Worm (Caenorhabditis elegans) whole organism, L2 larva: ENCODE data around the gene twk-17.

ENCODE experiments used
- ama-1 ChIP-seq: fragments of 150-350 bp; optimal IDR thresholded peaks from 2 replicates; lab custom pipeline; 2018; ENCODE audit warnings: inconsistent platforms
- crh-2 ChIP-seq: sonication (generic microtip); optimal IDR thresholded peaks from 2 replicates; lab custom pipeline; 2017; ENCODE audit warnings: missing biosample characterization, missing genetic modification characterization
- egl-27 ChIP-seq: sonication (generic microtip); optimal IDR thresholded peaks from 3 replicates; lab custom pipeline; 2017; ENCODE audit warnings: missing biosample characterization, missing genetic modification reagents, missing genetic modification characterization
- elt-3 ChIP-seq: sonication (generic microtip); optimal IDR thresholded peaks from 2 replicates; lab custom pipeline; 2017; ENCODE audit warnings: missing biosample characterization, missing genetic modification characterization
- mdl-1 ChIP-seq, 2 experiments: fragments of 150-350 bp in 1 of 2; sonication (generic microtip) in 1 of 2; optimal IDR thresholded peaks; 2 replicates each; lab custom pipeline; 2017; ENCODE audit warnings: missing biosample characterization in 2 of 2, missing genetic modification characterization in 2 of 2
- nhr-11 ChIP-seq: fragments of 150-350 bp; optimal IDR thresholded peaks from 2 replicates; lab custom pipeline; 2014; ENCODE audit warnings: missing biosample characterization, missing genetic modification characterization
- nhr-12 ChIP-seq: fragments of 150-350 bp; optimal IDR thresholded peaks from 2 replicates; lab custom pipeline; 2014; ENCODE audit warnings: missing biosample characterization, missing genetic modification characterization
- nhr-21 ChIP-seq: fragments of 150-350 bp; optimal IDR thresholded peaks from 2 replicates; lab custom pipeline; 2014; ENCODE audit warnings: missing biosample characterization, missing genetic modification characterization
- nhr-6 ChIP-seq: fragments of 150-350 bp; optimal IDR thresholded peaks from 2 replicates; lab custom pipeline; 2014; ENCODE audit warnings: missing biosample characterization, missing genetic modification characterization
- unc-39 ChIP-seq: fragments of 150-350 bp; optimal IDR thresholded peaks from 2 replicates; lab custom pipeline; 2014; ENCODE audit warnings: missing biosample characterization, missing genetic modification characterization
- unc-62 ChIP-seq: fragments of 150-350 bp; optimal IDR thresholded peaks from 2 replicates; lab custom pipeline; 2014; ENCODE audit warnings: missing biosample characterization, missing genetic modification reagents, missing genetic modification characterization
- ztf-4 ChIP-seq: fragments of 150-350 bp; optimal IDR thresholded peaks from 2 replicates; lab custom pipeline; 2014; ENCODE audit warnings: missing biosample characterization, missing genetic modification characterization

DNA sequence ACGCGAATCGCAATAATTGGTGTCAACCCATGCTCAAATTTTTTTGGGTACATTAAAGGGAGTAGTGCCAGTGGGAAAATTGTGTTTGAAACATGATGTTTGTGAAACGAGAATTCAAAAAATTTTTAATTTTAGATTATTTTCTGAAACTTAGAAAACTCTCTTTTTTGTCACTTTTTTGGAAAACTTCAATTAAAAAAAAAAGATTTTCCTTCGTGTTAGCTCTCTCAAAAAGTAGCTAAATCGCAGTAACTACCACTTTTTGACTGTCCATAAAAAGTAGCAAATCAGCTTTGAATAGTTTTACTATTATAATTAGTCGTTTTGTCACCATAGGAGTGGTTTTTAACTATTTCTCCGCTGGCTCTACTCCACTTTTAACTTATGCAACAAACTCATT, 32.5 kb upstream of the twk-17 start:
- TF ChIP-seq elt-3 (tag; lab: Kevin White, UChicago) (no peak), unc-39 (no peak), nhr-21 (tag; lab: Kevin White, UChicago) (no peak), egl-27 (tag; lab: Kevin White, UChicago) (no peak), ztf-4 (no peak), nhr-11 (tag; lab: Kevin White, UChicago) (no peak), unc-62 (no peak), ama-1 (lab: Kevin White, UChicago) (no peak), crh-2 (no peak), mdl-1 (tag; optimal IDR thresholded peaks at IDR 0.05; lab: Kevin White, UChicago) (no peak), nhr-6 (tag; lab: Kevin White, UChicago) (no peak), nhr-12 (no peak)
